Worm (Caenorhabditis elegans) whole organism, L2 larva: ENCODE measurements around the gene srx-32.

Source experiments
- Y55F3AM.14 ChIP-seq: fragments of 200-800 bp; sonication (Bioruptor generic); optimal IDR thresholded peaks from 2 replicates; lab custom pipeline; 2018; ENCODE audit warnings: mild to moderate bottlenecking, missing genetic modification characterization, missing compliant biosample characterization
- alr-1 ChIP-seq: fragments of 150-350 bp; optimal IDR thresholded peaks from 2 replicates; lab custom pipeline; 2014; ENCODE audit warnings: missing biosample characterization, missing genetic modification characterization
- ama-1 ChIP-seq: fragments of 150-350 bp; optimal IDR thresholded peaks from 2 replicates; lab custom pipeline; 2018; ENCODE audit warnings: inconsistent platforms
- blmp-1 ChIP-seq: sonication (generic microtip); optimal IDR thresholded peaks from 2 replicates; lab custom pipeline; 2017; ENCODE audit warnings: missing genetic modification characterization, mild to moderate bottlenecking, missing compliant biosample characterization, antibody characterized with exemption, moderate library complexity; ENCODE audit not compliant: insufficient read depth
- elt-1 ChIP-seq: fragments of 150-350 bp; optimal IDR thresholded peaks from 2 replicates; lab custom pipeline; 2014; ENCODE audit warnings: missing biosample characterization, missing genetic modification characterization
- lin-39 ChIP-seq: fragments of 150-350 bp; optimal IDR thresholded peaks from 2 replicates; lab custom pipeline; 2014; ENCODE audit warnings: missing biosample characterization, missing genetic modification reagents, missing genetic modification characterization
- mab-5 ChIP-seq: fragments of 150-350 bp; optimal IDR thresholded peaks from 2 replicates; lab custom pipeline; 2014; ENCODE audit warnings: missing biosample characterization, missing genetic modification characterization
- mbf-1 ChIP-seq: sonication (generic microtip); optimal IDR thresholded peaks from 2 replicates; lab custom pipeline; 2017; ENCODE audit warnings: missing biosample characterization, missing genetic modification characterization
- nhr-237 ChIP-seq: fragments of 150-350 bp; optimal IDR thresholded peaks from 2 replicates; lab custom pipeline; 2014; ENCODE audit warnings: missing biosample characterization, missing genetic modification characterization
- nhr-77 ChIP-seq: fragments of 150-350 bp; optimal IDR thresholded peaks from 2 replicates; lab custom pipeline; 2014; ENCODE audit warnings: missing biosample characterization, missing genetic modification characterization
- sma-3 ChIP-seq: sonication (generic microtip); optimal IDR thresholded peaks from 2 replicates; lab custom pipeline; 2016; ENCODE audit warnings: missing genetic modification reagents, missing genetic modification characterization, missing compliant biosample characterization
- ztf-1 ChIP-seq: fragments of 200-800 bp; sonication (Bioruptor generic); conservative IDR thresholded peaks from 2 replicates; pipeline ENCODE4 v1.3.6; 2022; ENCODE audit warnings: missing genetic modification characterization, missing compliant biosample characterization
- ztf-11 ChIP-seq: sonication (generic microtip); optimal IDR thresholded peaks from 2 replicates; lab custom pipeline; 2017; ENCODE audit warnings: missing biosample characterization, missing genetic modification characterization
- ztf-4 ChIP-seq: fragments of 150-350 bp; optimal IDR thresholded peaks from 2 replicates; lab custom pipeline; 2014; ENCODE audit warnings: missing biosample characterization, missing genetic modification characterization

ce11 chrV:779999-780398 is 40.5 kb downstream of the srx-32 start, which contains the start of gene srbc-60:
- TF ChIP-seq nhr-77 (tag; lab: Kevin White, UChicago) (no peak), Y55F3AM.14 (GFP tag; lab: Kevin White, UChicago) (no peak), blmp-1 (tag; lab: Kevin White, UChicago) (no peak), mab-5 (tag; lab: Kevin White, UChicago) (no peak), ama-1 (no peak), ztf-11 (no peak), mbf-1 (tag; lab: Kevin White, UChicago) (no peak), elt-1 (tag; lab: Kevin White, UChicago) (no peak), ztf-4 (tag; lab: Kevin White, UChicago) (no peak), ztf-1 (no peak), lin-39 (tag; lab: Kevin White, UChicago) (no peak), alr-1 (tag; lab: Kevin White, UChicago) (no peak), nhr-237 (no peak), sma-3 (GFP tag; lab: Kevin White, UChicago) (no peak)
